Fruit fly (Drosophila melanogaster): ENCODE results near the gene Adhr.

- no peak for TF ChIP-seq CrebA (GFP tag; optimal IDR thresholded peaks at IDR 0.05; ENCODE audit: borderline replicate concordance)
- TF ChIP-seq h (GFP tag; optimal IDR thresholded peaks at IDR 0.05): no peak
- TF ChIP-seq GATAd (GFP tag; optimal IDR thresholded peaks at IDR 0.05): no peak
- TF ChIP-seq Dfd (GFP tag; optimal IDR thresholded peaks at IDR 0.05): no peak
- no peak for TF ChIP-seq Abd-B (GFP tag; optimal IDR thresholded peaks at IDR 0.05)
- no peak for TF ChIP-seq Hr78 (GFP tag; optimal IDR thresholded peaks at IDR 0.05)
- TF ChIP-seq pan (optimal IDR thresholded peaks at IDR 0.05): no peak
Observed at dm6 chr2L:14606112-14606511, 9.2 kb upstream of the Adhr start.
